Fruit fly (Drosophila melanogaster): ENCODE measurements around the gene eIF3i.

eIF3i gene

DNA sequence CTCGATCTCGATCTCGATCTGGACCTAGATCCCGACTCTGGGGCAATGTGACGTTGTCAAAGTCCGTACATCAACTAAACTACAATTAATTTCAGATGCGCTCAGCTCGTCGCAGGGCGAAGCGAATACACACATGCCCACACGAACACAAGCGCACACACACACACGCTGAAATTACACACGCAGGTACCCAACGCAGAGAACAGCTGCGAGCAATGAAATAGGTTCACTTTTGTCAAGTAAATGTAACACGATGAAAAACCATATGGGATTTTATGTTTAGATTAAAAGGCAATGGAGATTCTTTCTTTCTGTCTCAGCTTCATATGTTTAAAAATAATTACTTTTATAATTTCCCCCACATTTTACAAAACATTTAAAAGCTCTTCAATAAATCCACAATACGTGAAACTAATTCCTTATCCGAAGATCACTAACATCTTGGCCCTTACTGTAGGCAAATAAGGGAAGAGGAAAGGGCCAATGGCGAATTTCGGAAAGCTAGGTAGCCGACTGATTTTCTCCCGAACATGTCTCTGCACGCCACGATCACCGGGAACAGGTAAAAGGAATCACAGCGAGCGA, 32.8 kb upstream of the eIF3i start (continued):
- TF ChIP-seq CG10669 (GFP tag; optimal IDR thresholded peaks at IDR 0.05): peak; percentile 83
- peak; percentile 69 for TF ChIP-seq eg (GFP tag; IDR thresholded peaks at IDR 0.05)
- no peak for TF ChIP-seq Hr38 (GFP tag; optimal IDR thresholded peaks at IDR 0.05)
- peak; percentile 73 for TF ChIP-seq CG7368 (GFP tag; optimal IDR thresholded peaks at IDR 0.05)
- TF ChIP-seq svp (GFP tag): peak; percentile 92
- TF ChIP-seq Blimp-1 (GFP tag; optimal IDR thresholded peaks at IDR 0.05): peak; percentile 57
- TF ChIP-seq OdsH (GFP tag; optimal IDR thresholded peaks at IDR 0.05): peak; percentile 81
- TF ChIP-seq CG3032 (tag; optimal IDR thresholded peaks at IDR 0.05): peak; percentile 88
- TF ChIP-seq Smox (GFP tag; optimal IDR thresholded peaks at IDR 0.05): peak; percentile 86
- TF ChIP-seq CG11762 (GFP tag; optimal IDR thresholded peaks at IDR 0.05; ENCODE audit: insufficient read depth): peak; percentile 72
- peak; percentile 88 for TF ChIP-seq fd59A (GFP tag; optimal IDR thresholded peaks at IDR 0.05)
- TF ChIP-seq CG9139 (GFP tag; optimal IDR thresholded peaks at IDR 0.05): peak; percentile 77
- peak; percentile 78 for TF ChIP-seq CG10631 (GFP tag; optimal IDR thresholded peaks at IDR 0.05)
- TF ChIP-seq acj6 (GFP tag; optimal IDR thresholded peaks at IDR 0.05): peak; percentile 84
- TF ChIP-seq CG8319 (GFP tag; optimal IDR thresholded peaks at IDR 0.05): peak; percentile 53
- TF ChIP-seq CG6854 (GFP tag; optimal IDR thresholded peaks at IDR 0.05): peak; percentile 79
- TF ChIP-seq Hr4 (GFP tag; optimal IDR thresholded peaks at IDR 0.05): peak; percentile 73
- TF ChIP-seq topi (GFP tag; optimal IDR thresholded peaks at IDR 0.05): peak; percentile 88
- TF ChIP-seq CG8632 (GFP tag; optimal IDR thresholded peaks at IDR 0.05): peak; percentile 79

DNA sequence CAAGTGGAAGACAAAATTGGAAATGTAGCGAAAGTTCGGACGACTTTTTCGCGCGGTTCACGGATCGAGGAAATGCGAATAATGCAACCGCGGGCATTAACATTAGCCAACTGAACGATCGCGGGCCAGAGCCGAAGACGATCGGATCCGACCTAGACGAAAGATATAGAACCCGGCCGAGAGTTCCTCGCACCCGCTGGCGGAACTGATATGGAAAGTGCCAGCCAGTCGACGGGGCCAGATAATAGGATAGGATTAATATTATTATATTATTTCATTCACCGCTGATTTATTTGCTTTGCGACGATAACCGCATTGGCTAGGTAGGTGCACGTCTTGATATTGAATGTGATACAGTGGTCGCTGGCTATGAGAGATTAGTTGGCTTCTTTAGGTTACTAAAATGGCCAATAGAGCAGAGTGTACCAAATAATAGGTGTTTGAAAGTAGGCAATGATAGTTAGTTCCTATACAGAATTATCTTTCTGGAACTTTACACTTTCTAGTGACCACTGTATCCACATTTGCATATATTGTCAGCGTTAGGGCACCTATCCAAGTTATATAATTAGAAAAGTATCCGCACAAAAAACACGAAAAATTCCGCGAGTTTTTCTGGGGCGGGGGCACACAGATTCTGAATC, 31.9 kb upstream of the eIF3i start:
- TF ChIP-seq Sox102F (GFP tag; optimal IDR thresholded peaks at IDR 0.05) (peak; percentile 59), CG3032 (tag; optimal IDR thresholded peaks at IDR 0.05) (peak; percentile 59), CG3919 (GFP tag; optimal IDR thresholded peaks at IDR 0.05) (peak; percentile 77), CG4318 (GFP tag; optimal IDR thresholded peaks at IDR 0.05) (peak; percentile 45), Blimp-1 (GFP tag; optimal IDR thresholded peaks at IDR 0.05) (no peak), salr (GFP tag; optimal IDR thresholded peaks at IDR 0.05) (peak; percentile 54 to 64), acj6 (GFP tag; optimal IDR thresholded peaks at IDR 0.05) (peak; percentile 77), CG6276 (GFP tag; optimal IDR thresholded peaks at IDR 0.05) (peak; percentile 73), CG8319 (GFP tag; optimal IDR thresholded peaks at IDR 0.05) (peak; percentile 22), ss (GFP tag; optimal IDR thresholded peaks at IDR 0.05) (peak in 1 of 2 experiments; percentile 7), lz (GFP tag; optimal IDR thresholded peaks at IDR 0.05) (peak; percentile 62), fkh (GFP tag; optimal IDR thresholded peaks at IDR 0.05) (peak; percentile 15), Sox14 (GFP tag; optimal IDR thresholded peaks at IDR 0.05) (peak; percentile 71), CG8632 (GFP tag; optimal IDR thresholded peaks at IDR 0.05) (peak; percentile 63), CG15336 (GFP tag; IDR thresholded peaks at IDR 0.05) (peak; percentile 76; the same call in 1 of the 2 replicates), CG34406 (GFP tag; optimal IDR thresholded peaks at IDR 0.05) (peak; percentile 47), Smox (GFP tag; optimal IDR thresholded peaks at IDR 0.05) (peak; percentile 57), svp (GFP tag) (peak; percentile 80), pdm3 (GFP tag; optimal IDR thresholded peaks at IDR 0.05) (peak; percentile 76), CG8119 (GFP tag; IDR thresholded peaks at IDR 0.05) (peak; percentile 75), Eip93F (GFP tag; optimal IDR thresholded peaks at IDR 0.05) (no peak), Met (GFP tag; optimal IDR thresholded peaks at IDR 0.05) (peak; percentile 73), OdsH (GFP tag; optimal IDR thresholded peaks at IDR 0.05) (peak; percentile 78), CG6854 (GFP tag; optimal IDR thresholded peaks at IDR 0.05) (no peak), Hr39 (GFP tag; optimal IDR thresholded peaks at IDR 0.05) (peak; percentile 75), fd59A (GFP tag; optimal IDR thresholded peaks at IDR 0.05) (peak; percentile 57), CG11902 (GFP tag; optimal IDR thresholded peaks at IDR 0.05) (peak; percentile 38), CG6163 (GFP tag; IDR thresholded peaks at IDR 0.05) (peak; percentile 91), CG6792 (GFP tag; optimal IDR thresholded peaks at IDR 0.05) (peak; percentile 34), Eip75B (GFP tag; optimal IDR thresholded peaks at IDR 0.05) (peak; percentile 68), achi (GFP tag; optimal IDR thresholded peaks at IDR 0.05) (peak; percentile 78), Lpt (GFP tag; optimal IDR thresholded peaks at IDR 0.05) (peak; percentile 60), topi (GFP tag; optimal IDR thresholded peaks at IDR 0.05) (peak; percentile 73), cyc (GFP tag; optimal IDR thresholded peaks at IDR 0.05) (peak; percentile 68), CG10631 (GFP tag; optimal IDR thresholded peaks at IDR 0.05) (peak; percentile 74), Ets96B (tag; optimal IDR thresholded peaks at IDR 0.05) (peak; percentile 68), Hr38 (GFP tag; optimal IDR thresholded peaks at IDR 0.05) (no peak), Ets21C (GFP tag; optimal IDR thresholded peaks at IDR 0.05) (peak; percentile 55), CG31627 (GFP tag; optimal IDR thresholded peaks at IDR 0.05) (peak; percentile 74), Eip78C (GFP tag) (peak; percentile 90), dac (GFP tag; optimal IDR thresholded peaks at IDR 0.05) (peak; percentile 46)
